Worm (Caenorhabditis elegans) whole organism, mixed stage, embryonic: ENCODE results near the gene C09E9.1.

Experiments used
- ham-2 ChIP-seq: fragments of 200-800 bp; sonication (Bioruptor generic); optimal IDR thresholded peaks from 2 replicates; lab custom pipeline; 2018; ENCODE audit warnings: mild to moderate bottlenecking, missing genetic modification characterization, missing compliant biosample characterization
- nhr-12 ChIP-seq: fragments of 150-350 bp; optimal IDR thresholded peaks from 2 replicates; lab custom pipeline; 2014; ENCODE audit warnings: missing biosample characterization, missing genetic modification characterization
- nhr-237 ChIP-seq: fragments of 150-350 bp; optimal IDR thresholded peaks from 2 replicates; lab custom pipeline; 2014; ENCODE audit warnings: missing biosample characterization, missing genetic modification characterization
- nhr-28 ChIP-seq: fragments of 150-350 bp; optimal IDR thresholded peaks from 2 replicates; lab custom pipeline; 2014; ENCODE audit warnings: missing biosample characterization, missing genetic modification characterization
- sptf-1 ChIP-seq: sonication (generic microtip); optimal IDR thresholded peaks from 2 replicates; lab custom pipeline; 2017; ENCODE audit warnings: mild to moderate bottlenecking, missing genetic modification characterization, moderate library complexity, missing compliant biosample characterization
- unc-62 ChIP-seq: fragments of 150-350 bp; optimal IDR thresholded peaks from 2 replicates; lab custom pipeline; 2014; ENCODE audit warnings: missing biosample characterization, missing genetic modification reagents, missing genetic modification characterization

DNA sequence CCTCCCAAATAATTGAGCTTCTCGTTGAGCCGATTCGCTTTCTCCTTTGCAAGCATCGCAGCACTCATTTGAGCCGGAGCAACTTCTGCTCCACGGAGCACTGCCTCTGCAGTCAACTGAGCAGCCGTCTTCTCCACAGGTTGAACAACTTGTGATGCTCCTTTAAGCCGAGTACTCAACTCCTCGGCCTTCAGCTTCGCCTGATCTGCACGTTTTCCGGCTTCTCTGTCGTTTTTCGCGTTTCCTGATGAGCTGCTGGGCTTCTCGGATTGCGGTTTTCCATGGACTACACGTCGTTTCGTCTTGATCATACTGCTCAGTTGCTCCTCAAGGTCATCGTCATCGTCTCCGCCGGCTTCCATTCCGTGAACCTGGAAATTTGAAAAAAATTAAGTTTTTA lies 24.3 kb downstream of the C09E9.1 start:
- no peak for TF ChIP-seq sptf-1
- no peak for TF ChIP-seq nhr-28 (tag; lab: Kevin White, UChicago)
- no peak for TF ChIP-seq unc-62 (GFP tag; lab: Kevin White, UChicago)
- no peak for TF ChIP-seq nhr-12
- no peak for TF ChIP-seq nhr-237 (tag; lab: Kevin White, UChicago)
- TF ChIP-seq ham-2 (GFP tag; lab: Kevin White, UChicago), result no peak
